Worm (Caenorhabditis elegans): ENCODE results near the gene suca-1.
A peak's percentile ranks its signal among the peaks of the same experiment; 100 is the strongest.

suca-1 gene

ce11 chrX:10903416-10903815 is 3.5 kb upstream of the suca-1 start:
- TF ChIP-seq tbx-11 (GFP tag; IDR thresholded peaks at IDR 0.05) (no peak), B0310.2 (tag; optimal IDR thresholded peaks at IDR 0.05) (no peak), tra-4 (tag; optimal IDR thresholded peaks at IDR 0.05) (no peak), hnd-1 (tag; optimal IDR thresholded peaks at IDR 0.05) (no peak), ceh-13 (GFP tag; optimal IDR thresholded peaks at IDR 0.05) (no peak), scrt-1 (GFP tag; IDR thresholded peaks at IDR 0.05) (no peak), flt-1 (GFP tag; IDR thresholded peaks at IDR 0.05) (no peak), pes-1 (GFP tag; IDR thresholded peaks at IDR 0.05) (no peak), ama-1 (optimal IDR thresholded peaks at IDR 0.05) (no peak), aly-1 (tag; optimal IDR thresholded peaks at IDR 0.05) (no peak), hmbx-1 (tag; optimal IDR thresholded peaks at IDR 0.05) (no peak)

- no peak for TF ChIP-seq aly-1 (tag; optimal IDR thresholded peaks at IDR 0.05)
- no peak for TF ChIP-seq ceh-36 (tag; optimal IDR thresholded peaks at IDR 0.05)
- no peak for TF ChIP-seq tbx-11 (GFP tag; IDR thresholded peaks at IDR 0.05)
- no peak for TF ChIP-seq tra-4 (tag; optimal IDR thresholded peaks at IDR 0.05)
- no peak for TF ChIP-seq ceh-13 (GFP tag; optimal IDR thresholded peaks at IDR 0.05)
- TF ChIP-seq ets-7 (tag; optimal IDR thresholded peaks at IDR 0.05), result no peak
- TF ChIP-seq scrt-1 (GFP tag; IDR thresholded peaks at IDR 0.05), result no peak
- TF ChIP-seq hmbx-1 (tag; optimal IDR thresholded peaks at IDR 0.05), result no peak
- TF ChIP-seq tbx-37 (GFP tag; conservative IDR thresholded peaks at IDR 0.05), result no peak
- no peak for TF ChIP-seq F13C5.2 (tag; optimal IDR thresholded peaks at IDR 0.05)
- TF ChIP-seq sea-1 (GFP tag; conservative IDR thresholded peaks at IDR 0.05), result no peak
- no peak for TF ChIP-seq B0310.2 (tag; optimal IDR thresholded peaks at IDR 0.05)
Measured at ce11 chrX:10902723-10903322, 2.9 kb upstream of the suca-1 start, which contains the start of gene acbp-3. TSS of gene acbp-3 (plus strand) at chrX:10903272.

ce11 chrX:10901766-10902165 is 1.9 kb upstream of the suca-1 start:
- TF ChIP-seq tbx-11 (GFP tag; IDR thresholded peaks at IDR 0.05) (no peak), B0310.2 (tag; optimal IDR thresholded peaks at IDR 0.05) (no peak), flt-1 (GFP tag; IDR thresholded peaks at IDR 0.05) (no peak), tbx-37 (GFP tag; conservative IDR thresholded peaks at IDR 0.05) (no peak)

- TF ChIP-seq F13C5.2 (tag; optimal IDR thresholded peaks at IDR 0.05) (peak; percentile 16), hmg-4 (GFP tag; optimal IDR thresholded peaks at IDR 0.05) (peak; percentile 85), scrt-1 (GFP tag; IDR thresholded peaks at IDR 0.05) (no peak), hmbx-1 (tag; optimal IDR thresholded peaks at IDR 0.05) (no peak), aly-1 (tag; optimal IDR thresholded peaks at IDR 0.05) (no peak), hnd-1 (tag; optimal IDR thresholded peaks at IDR 0.05) (no peak)
Measured at ce11 chrX:10900952-10901351, 1.0 kb upstream of the suca-1 start.

ce11 chrX:10896498-10896897 is 3.4 kb downstream of the suca-1 start, which contains the start of gene haly-1:
TSS of gene haly-1 (minus strand) at chrX:10896598.
- TF ChIP-seq ceh-36 (tag; optimal IDR thresholded peaks at IDR 0.05), result no peak
- no peak for TF ChIP-seq flt-1 (GFP tag; IDR thresholded peaks at IDR 0.05)
- no peak for TF ChIP-seq aly-1 (tag; optimal IDR thresholded peaks at IDR 0.05)
- TF ChIP-seq ama-1 (optimal IDR thresholded peaks at IDR 0.05), result no peak
- TF ChIP-seq ets-7 (tag; optimal IDR thresholded peaks at IDR 0.05), result no peak
- TF ChIP-seq ceh-13 (GFP tag; optimal IDR thresholded peaks at IDR 0.05), result no peak
- TF ChIP-seq hnd-1 (tag; optimal IDR thresholded peaks at IDR 0.05), result no peak
- TF ChIP-seq tbx-37 (GFP tag; conservative IDR thresholded peaks at IDR 0.05), result no peak
- TF ChIP-seq sea-1 (GFP tag; conservative IDR thresholded peaks at IDR 0.05), result no peak
- TF ChIP-seq pes-1 (GFP tag; IDR thresholded peaks at IDR 0.05), result no peak
- TF ChIP-seq scrt-1 (GFP tag; IDR thresholded peaks at IDR 0.05), result no peak
- TF ChIP-seq tbx-11 (GFP tag; IDR thresholded peaks at IDR 0.05), result no peak
- no peak for TF ChIP-seq tra-4 (tag; optimal IDR thresholded peaks at IDR 0.05)
- no peak for TF ChIP-seq B0310.2 (tag; optimal IDR thresholded peaks at IDR 0.05)
- TF ChIP-seq hmbx-1 (tag; optimal IDR thresholded peaks at IDR 0.05), result no peak
- TF ChIP-seq F13C5.2 (tag; optimal IDR thresholded peaks at IDR 0.05), result no peak
- TF ChIP-seq hmg-4 (GFP tag; optimal IDR thresholded peaks at IDR 0.05), result no peak

ce11 chrX:10891890-10892289 is 8.0 kb downstream of the suca-1 start, which contains the start of gene F47B10.3:
TSS of gene F47B10.3 (plus strand) at chrX:10892190.
- TF ChIP-seq tra-4 (tag; optimal IDR thresholded peaks at IDR 0.05), result no peak
- TF ChIP-seq ets-7 (tag; optimal IDR thresholded peaks at IDR 0.05), result no peak
- no peak for TF ChIP-seq ceh-13 (GFP tag; optimal IDR thresholded peaks at IDR 0.05)
- no peak for TF ChIP-seq tbx-11 (GFP tag; IDR thresholded peaks at IDR 0.05)
- no peak for TF ChIP-seq sea-1 (GFP tag; conservative IDR thresholded peaks at IDR 0.05)
- TF ChIP-seq aly-1 (tag; optimal IDR thresholded peaks at IDR 0.05), result no peak
- no peak for TF ChIP-seq F13C5.2 (tag; optimal IDR thresholded peaks at IDR 0.05)
- TF ChIP-seq flt-1 (GFP tag; IDR thresholded peaks at IDR 0.05), result no peak
- no peak for TF ChIP-seq pes-1 (GFP tag; IDR thresholded peaks at IDR 0.05)
- no peak for TF ChIP-seq hmbx-1 (tag; optimal IDR thresholded peaks at IDR 0.05)
- no peak for TF ChIP-seq scrt-1 (GFP tag; IDR thresholded peaks at IDR 0.05)
- TF ChIP-seq hmg-4 (GFP tag; optimal IDR thresholded peaks at IDR 0.05), result no peak
- no peak for TF ChIP-seq B0310.2 (tag; optimal IDR thresholded peaks at IDR 0.05)
- TF ChIP-seq hnd-1 (tag; optimal IDR thresholded peaks at IDR 0.05), result no peak
- TF ChIP-seq ama-1 (optimal IDR thresholded peaks at IDR 0.05), result no peak
- TF ChIP-seq tbx-37 (GFP tag; conservative IDR thresholded peaks at IDR 0.05), result no peak
- no peak for TF ChIP-seq ceh-36 (tag; optimal IDR thresholded peaks at IDR 0.05)

- no peak for TF ChIP-seq F13C5.2 (tag; optimal IDR thresholded peaks at IDR 0.05)
- no peak for TF ChIP-seq tbx-37 (GFP tag; conservative IDR thresholded peaks at IDR 0.05)
- TF ChIP-seq aly-1 (tag; optimal IDR thresholded peaks at IDR 0.05), result no peak
- no peak for TF ChIP-seq sea-1 (GFP tag; conservative IDR thresholded peaks at IDR 0.05)
Measured at ce11 chrX:10890965-10891364, 8.9 kb downstream of the suca-1 start, which contains the start of gene F47B10.4. TSS of gene F47B10.4 (plus strand) at chrX:10891265.

ce11 chrX:10890456-10890855 is 9.5 kb downstream of the suca-1 start, which contains the start of gene F47B10.5:
TSS of gene F47B10.5 (minus strand) at chrX:10890556.
- TF ChIP-seq pes-1 (GFP tag; IDR thresholded peaks at IDR 0.05), result no peak
- TF ChIP-seq tra-4 (tag; optimal IDR thresholded peaks at IDR 0.05), result no peak
- TF ChIP-seq tbx-11 (GFP tag; IDR thresholded peaks at IDR 0.05), result no peak
- TF ChIP-seq flt-1 (GFP tag; IDR thresholded peaks at IDR 0.05), result no peak
- TF ChIP-seq B0310.2 (tag; optimal IDR thresholded peaks at IDR 0.05), result no peak
- no peak for TF ChIP-seq hmg-4 (GFP tag; optimal IDR thresholded peaks at IDR 0.05)
- no peak for TF ChIP-seq scrt-1 (GFP tag; IDR thresholded peaks at IDR 0.05)
- TF ChIP-seq ceh-36 (tag; optimal IDR thresholded peaks at IDR 0.05), result no peak
- TF ChIP-seq sea-1 (GFP tag; conservative IDR thresholded peaks at IDR 0.05), result no peak
- TF ChIP-seq ceh-13 (GFP tag; optimal IDR thresholded peaks at IDR 0.05), result no peak
- TF ChIP-seq aly-1 (tag; optimal IDR thresholded peaks at IDR 0.05), result no peak
- no peak for TF ChIP-seq F13C5.2 (tag; optimal IDR thresholded peaks at IDR 0.05)
- no peak for TF ChIP-seq hmbx-1 (tag; optimal IDR thresholded peaks at IDR 0.05)
- TF ChIP-seq tbx-37 (GFP tag; conservative IDR thresholded peaks at IDR 0.05), result no peak
